Fruit fly (Drosophila melanogaster) whole organism, embryonic: ENCODE results near the gene Pfas.

Experiments
- CG15514 ChIP-seq: fragments of 200-800 bp; sonication (Bioruptor generic); optimal IDR thresholded peaks from 3 replicates; lab custom pipeline; 2017; ENCODE audit warnings: missing biosample characterization, missing genetic modification characterization, mild to moderate bottlenecking, moderate library complexity, missing genetic modification reagents
- H15 ChIP-seq: fragments of 200-800 bp; sonication (Bioruptor generic); IDR thresholded peaks from 3 replicates; pipeline ENCODE4 v1.3.6; 2022; ENCODE audit warnings: missing biosample characterization, missing genetic modification characterization
- HHEX ChIP-seq: fragments of 200-800 bp; sonication (Bioruptor generic); optimal IDR thresholded peaks from 3 replicates; lab custom pipeline; 2017; ENCODE audit warnings: missing biosample characterization, mild to moderate bottlenecking, missing genetic modification characterization, missing genetic modification reagents
- Nf-YA ChIP-seq: fragments of 200-800 bp; sonication (Bioruptor generic); IDR thresholded peaks from 2 replicates; pipeline ENCODE4 v1.3.6; 2022; ENCODE audit warnings: missing biosample characterization, missing genetic modification characterization
- jumu ChIP-seq: fragments of 200-800 bp; sonication (Bioruptor generic); optimal IDR thresholded peaks from 3 replicates; lab custom pipeline; 2016; ENCODE audit warnings: missing biosample characterization, missing genetic modification characterization
- tin ChIP-seq: fragments of 200-800 bp; sonication (Bioruptor generic); optimal IDR thresholded peaks from 3 replicates; lab custom pipeline; 2016; ENCODE audit warnings: missing biosample characterization, missing genetic modification characterization

dm6 chr2L:6006508-6007232, 39.2 kb downstream of the Pfas start, which contains the start of gene Gal:
- TF ChIP-seq H15, result no peak
- TF ChIP-seq jumu, result no peak
- no peak for TF ChIP-seq CG15514 (GFP tag; lab: Kevin White, UChicago)
- TF ChIP-seq tin (GFP tag; lab: Kevin White, UChicago), result no peak
- TF ChIP-seq Nf-YA (GFP tag; lab: Robert Waterston, UW), result no peak
- no peak for TF ChIP-seq HHEX
